Fruit fly (Drosophila melanogaster): ENCODE results near the gene iPLA2-VIA.

Gene iPLA2-VIA

dm6 chr3L:9872035-9872434 lies 7.9 kb upstream of the iPLA2-VIA start:
- TF ChIP-seq lola (GFP tag; optimal IDR thresholded peaks at IDR 0.05): no peak
- no peak for TF ChIP-seq foxo (GFP tag; optimal IDR thresholded peaks at IDR 0.05)
- TF ChIP-seq sage (GFP tag; optimal IDR thresholded peaks at IDR 0.05): no peak
- TF ChIP-seq h (GFP tag; optimal IDR thresholded peaks at IDR 0.05): no peak
- no peak for TF ChIP-seq Mio (GFP tag; optimal IDR thresholded peaks at IDR 0.05)
- no peak for TF ChIP-seq CG9705 (GFP tag; optimal IDR thresholded peaks at IDR 0.05)
- no peak for TF ChIP-seq brk (GFP tag; optimal IDR thresholded peaks at IDR 0.05)
- TF ChIP-seq HLH106 (tag; optimal IDR thresholded peaks at IDR 0.05): no peak
- TF ChIP-seq Myc (optimal IDR thresholded peaks at IDR 0.05): no peak
- no peak for TF ChIP-seq Hr83 (GFP tag; optimal IDR thresholded peaks at IDR 0.05; ENCODE audit: poor library complexity, severe bottlenecking)
- no peak for TF ChIP-seq tai (GFP tag; optimal IDR thresholded peaks at IDR 0.05)
- no peak for TF ChIP-seq Hr78 (GFP tag; optimal IDR thresholded peaks at IDR 0.05)
- TF ChIP-seq Rel (GFP tag; optimal IDR thresholded peaks at IDR 0.05): no peak
- TF ChIP-seq Rel (tag; optimal IDR thresholded peaks at IDR 0.05): no peak
- no peak for TF ChIP-seq Abd-B (GFP tag; optimal IDR thresholded peaks at IDR 0.05)
- TF ChIP-seq usp (GFP tag; optimal IDR thresholded peaks at IDR 0.05): no peak
- TF ChIP-seq GATAd (GFP tag; optimal IDR thresholded peaks at IDR 0.05): no peak
- TF ChIP-seq dl (GFP tag; optimal IDR thresholded peaks at IDR 0.05; ENCODE audit: insufficient read depth in 1 of 2, partially characterized antibody in 2 of 2): no peak

- TF ChIP-seq Sp1 (GFP tag; optimal IDR thresholded peaks at IDR 0.05) (no peak), CG32264 (GFP tag; optimal IDR thresholded peaks at IDR 0.05) (no peak), pan (optimal IDR thresholded peaks at IDR 0.05) (no peak), Dfd (GFP tag; optimal IDR thresholded peaks at IDR 0.05) (no peak), Hr83 (GFP tag; optimal IDR thresholded peaks at IDR 0.05; ENCODE audit: poor library complexity, severe bottlenecking) (no peak), rgr (GFP tag; optimal IDR thresholded peaks at IDR 0.05) (no peak), h (GFP tag; optimal IDR thresholded peaks at IDR 0.05) (no peak), jim (GFP tag; optimal IDR thresholded peaks at IDR 0.05) (no peak), woc (GFP tag; optimal IDR thresholded peaks at IDR 0.05) (no peak), Mio (GFP tag; optimal IDR thresholded peaks at IDR 0.05) (no peak), psq (GFP tag; optimal IDR thresholded peaks at IDR 0.05) (no peak), Jra (GFP tag; optimal IDR thresholded peaks at IDR 0.05) (no peak), tai (GFP tag; optimal IDR thresholded peaks at IDR 0.05) (no peak), Dif (GFP tag; optimal IDR thresholded peaks at IDR 0.05; ENCODE audit: partially characterized antibody) (no peak), dmrt93B (GFP tag; optimal IDR thresholded peaks at IDR 0.05) (no peak), foxo (GFP tag; optimal IDR thresholded peaks at IDR 0.05) (no peak)
Measured at dm6 chr3L:9865053-9865442, 899 bp upstream of the iPLA2-VIA start.

dm6 chr3L:9863656-9864055 lies 493 bp downstream of the iPLA2-VIA start:
- TF ChIP-seq Rel (GFP tag; optimal IDR thresholded peaks at IDR 0.05) (no peak), Rel (tag; optimal IDR thresholded peaks at IDR 0.05) (no peak)

DNA sequence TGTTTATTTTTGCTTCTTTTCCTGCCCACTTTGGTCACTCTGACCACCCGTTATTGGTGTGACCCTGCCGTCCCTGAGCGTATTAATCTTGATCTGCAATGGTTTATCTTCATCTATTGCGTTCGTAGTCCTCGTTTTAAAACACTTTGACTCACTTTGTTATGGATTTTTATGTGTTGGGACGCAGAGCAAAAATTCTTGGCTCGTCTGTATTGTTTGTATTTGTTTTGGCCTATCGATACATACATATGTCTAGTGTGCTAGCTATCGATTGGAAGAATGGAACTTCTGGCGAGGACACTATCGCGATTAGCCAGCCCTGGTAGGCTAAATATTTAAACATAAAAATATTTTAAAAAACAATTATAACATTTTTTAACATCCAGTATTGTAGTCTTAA lies 4.5 kb downstream of the iPLA2-VIA start, which contains the start of gene CG10809:
Gene CG10809 (minus strand): TSS at position 266 of the 400 bp plus-strand sequence.
- TF ChIP-seq Mio (GFP tag; optimal IDR thresholded peaks at IDR 0.05): no peak
- TF ChIP-seq sage (GFP tag; optimal IDR thresholded peaks at IDR 0.05): no peak
- no peak for TF ChIP-seq sv (GFP tag; optimal IDR thresholded peaks at IDR 0.05)
- no peak for TF ChIP-seq tai (GFP tag; optimal IDR thresholded peaks at IDR 0.05)
- no peak for TF ChIP-seq br (GFP tag; optimal IDR thresholded peaks at IDR 0.05)
- peak; percentile 29 for TF ChIP-seq Jra (GFP tag; optimal IDR thresholded peaks at IDR 0.05)
- TF ChIP-seq Abd-B (GFP tag; optimal IDR thresholded peaks at IDR 0.05): no peak
- no peak for TF ChIP-seq pan (optimal IDR thresholded peaks at IDR 0.05)
- TF ChIP-seq CG9705 (GFP tag; optimal IDR thresholded peaks at IDR 0.05): peak; percentile 23
- no peak for TF ChIP-seq Dif (GFP tag; optimal IDR thresholded peaks at IDR 0.05; ENCODE audit: partially characterized antibody)
- TF ChIP-seq woc (GFP tag; optimal IDR thresholded peaks at IDR 0.05): peak; percentile 55
- TF ChIP-seq N (GFP tag; optimal IDR thresholded peaks at IDR 0.05): no peak
- TF ChIP-seq Rel (GFP tag; optimal IDR thresholded peaks at IDR 0.05): no peak
- TF ChIP-seq Rel (tag; optimal IDR thresholded peaks at IDR 0.05): peak; percentile 23
- no peak for TF ChIP-seq Vsx2 (GFP tag; optimal IDR thresholded peaks at IDR 0.05; ENCODE audit: partially characterized antibody)
- TF ChIP-seq rgr (GFP tag; optimal IDR thresholded peaks at IDR 0.05): peak; percentile 39
- peak; percentile 52 for TF ChIP-seq Hnf4 (GFP tag; optimal IDR thresholded peaks at IDR 0.05)
- TF ChIP-seq Dfd (GFP tag; optimal IDR thresholded peaks at IDR 0.05): no peak
- no peak for TF ChIP-seq dmrt93B (GFP tag; optimal IDR thresholded peaks at IDR 0.05)
- TF ChIP-seq Sp1 (GFP tag; optimal IDR thresholded peaks at IDR 0.05): peak; percentile 28
- TF ChIP-seq Hr83 (GFP tag; optimal IDR thresholded peaks at IDR 0.05; ENCODE audit: poor library complexity, severe bottlenecking): peak; percentile 41
- TF ChIP-seq lola (GFP tag; optimal IDR thresholded peaks at IDR 0.05): no peak
- no peak for TF ChIP-seq usp (GFP tag; optimal IDR thresholded peaks at IDR 0.05)
- no peak for TF ChIP-seq OdsH (GFP tag; optimal IDR thresholded peaks at IDR 0.05)
- TF ChIP-seq CrebA (GFP tag; optimal IDR thresholded peaks at IDR 0.05; ENCODE audit: borderline replicate concordance): no peak
- peak; percentile 59 for TF ChIP-seq h (GFP tag; optimal IDR thresholded peaks at IDR 0.05)
- peak; percentile 30 for TF ChIP-seq dsf (GFP tag; optimal IDR thresholded peaks at IDR 0.05; ENCODE audit: borderline replicate concordance)
- peak; percentile 10 for TF ChIP-seq psq (GFP tag; optimal IDR thresholded peaks at IDR 0.05)
- no peak for TF ChIP-seq GATAd (GFP tag; optimal IDR thresholded peaks at IDR 0.05)
- TF ChIP-seq ey (GFP tag; optimal IDR thresholded peaks at IDR 0.05): peak; percentile 6
- no peak for TF ChIP-seq brk (GFP tag; optimal IDR thresholded peaks at IDR 0.05)
- no peak for TF ChIP-seq CG32264 (GFP tag; optimal IDR thresholded peaks at IDR 0.05)
- peak in 1 of 2 experiments; percentile 10 for TF ChIP-seq foxo (GFP tag; optimal IDR thresholded peaks at IDR 0.05)
- TF ChIP-seq Hr78 (GFP tag; optimal IDR thresholded peaks at IDR 0.05): no peak
- TF ChIP-seq Myc (optimal IDR thresholded peaks at IDR 0.05): no peak
- no peak for TF ChIP-seq fru (GFP tag; optimal IDR thresholded peaks at IDR 0.05)
- TF ChIP-seq dl (GFP tag; optimal IDR thresholded peaks at IDR 0.05; ENCODE audit: insufficient read depth in 1 of 2, partially characterized antibody in 2 of 2): no peak
- no peak for TF ChIP-seq jim (GFP tag; optimal IDR thresholded peaks at IDR 0.05)
- TF ChIP-seq HLH106 (tag; optimal IDR thresholded peaks at IDR 0.05): peak; percentile 23
